Worm (Caenorhabditis elegans): ENCODE measurements around the gene ins-13.

Gene ins-13

ce11 chrII:5555522-5555921 lies 10.9 kb upstream of the ins-13 start:
- TF ChIP-seq med-1 (GFP tag; optimal IDR thresholded peaks at IDR 0.05; ENCODE audit: insufficient read depth) (no peak), tab-1 (GFP tag; IDR thresholded peaks at IDR 0.05) (no peak), cog-1 (tag; optimal IDR thresholded peaks at IDR 0.05) (no peak)

- TF ChIP-seq T22C8.4 (GFP tag; IDR thresholded peaks at IDR 0.05) (no peak), cog-1 (tag; optimal IDR thresholded peaks at IDR 0.05) (no peak), ztf-29 (GFP tag; IDR thresholded peaks at IDR 0.05) (no peak), klf-2 (GFP tag; conservative IDR thresholded peaks at IDR 0.05) (no peak), flt-1 (GFP tag; IDR thresholded peaks at IDR 0.05) (no peak), tab-1 (GFP tag; IDR thresholded peaks at IDR 0.05) (no peak)
These were observed 10.1 kb upstream of the ins-13 start for ce11 chrII:5554788-5555187.

- TF ChIP-seq med-1 (GFP tag; optimal IDR thresholded peaks at IDR 0.05; ENCODE audit: insufficient read depth) (no peak), flt-1 (GFP tag; IDR thresholded peaks at IDR 0.05) (no peak), T22C8.4 (GFP tag; IDR thresholded peaks at IDR 0.05) (no peak), cog-1 (tag; optimal IDR thresholded peaks at IDR 0.05) (no peak), tab-1 (GFP tag; IDR thresholded peaks at IDR 0.05) (no peak), ref-1 (GFP tag; conservative IDR thresholded peaks at IDR 0.05) (no peak), ztf-29 (GFP tag; IDR thresholded peaks at IDR 0.05) (no peak), ztf-23 (GFP tag; IDR thresholded peaks at IDR 0.05) (no peak), klf-2 (GFP tag; conservative IDR thresholded peaks at IDR 0.05) (no peak)
These were observed 9.7 kb upstream of the ins-13 start, which contains the start of gene ins-12 for ce11 chrII:5554317-5554716. TSS of gene ins-12 (plus strand) at chrII:5554617.

ce11 chrII:5553531-5553930 lies 8.9 kb upstream of the ins-13 start:
- TF ChIP-seq T22C8.4 (GFP tag; IDR thresholded peaks at IDR 0.05) (no peak), klf-2 (GFP tag; conservative IDR thresholded peaks at IDR 0.05) (no peak), flt-1 (GFP tag; IDR thresholded peaks at IDR 0.05) (no peak), cog-1 (tag; optimal IDR thresholded peaks at IDR 0.05) (no peak), tab-1 (GFP tag; IDR thresholded peaks at IDR 0.05) (no peak), med-1 (GFP tag; optimal IDR thresholded peaks at IDR 0.05; ENCODE audit: insufficient read depth) (no peak), ztf-29 (GFP tag; IDR thresholded peaks at IDR 0.05) (no peak), ztf-23 (GFP tag; IDR thresholded peaks at IDR 0.05) (no peak), ref-1 (GFP tag; conservative IDR thresholded peaks at IDR 0.05) (no peak)

ce11 chrII:5551517-5551916 lies 6.9 kb upstream of the ins-13 start, which contains the start of gene C17C3.5:
TSS of gene C17C3.5 (plus strand) at chrII:5551817.
- no peak for TF ChIP-seq med-1 (GFP tag; optimal IDR thresholded peaks at IDR 0.05; ENCODE audit: insufficient read depth)
- no peak for TF ChIP-seq tab-1 (GFP tag; IDR thresholded peaks at IDR 0.05)
- TF ChIP-seq klf-2 (GFP tag; conservative IDR thresholded peaks at IDR 0.05), result no peak
- no peak for TF ChIP-seq ref-1 (GFP tag; conservative IDR thresholded peaks at IDR 0.05)
- TF ChIP-seq ztf-29 (GFP tag; IDR thresholded peaks at IDR 0.05), result no peak
- TF ChIP-seq T22C8.4 (GFP tag; IDR thresholded peaks at IDR 0.05), result no peak
- no peak for TF ChIP-seq ztf-23 (GFP tag; IDR thresholded peaks at IDR 0.05)
- no peak for TF ChIP-seq flt-1 (GFP tag; IDR thresholded peaks at IDR 0.05)
- no peak for TF ChIP-seq cog-1 (tag; optimal IDR thresholded peaks at IDR 0.05)

ce11 chrII:5549746-5550145 lies 5.1 kb upstream of the ins-13 start, which contains the start of gene C17C3.6:
TSS of gene C17C3.6 (plus strand) at chrII:5550046.
- TF ChIP-seq tab-1 (GFP tag; IDR thresholded peaks at IDR 0.05), result no peak
- TF ChIP-seq cog-1 (tag; optimal IDR thresholded peaks at IDR 0.05), result no peak
- TF ChIP-seq ztf-23 (GFP tag; IDR thresholded peaks at IDR 0.05), result no peak
- no peak for TF ChIP-seq ztf-29 (GFP tag; IDR thresholded peaks at IDR 0.05)
- no peak for TF ChIP-seq ref-1 (GFP tag; conservative IDR thresholded peaks at IDR 0.05)
- TF ChIP-seq T22C8.4 (GFP tag; IDR thresholded peaks at IDR 0.05), result no peak
- no peak for TF ChIP-seq flt-1 (GFP tag; IDR thresholded peaks at IDR 0.05)
- TF ChIP-seq med-1 (GFP tag; optimal IDR thresholded peaks at IDR 0.05; ENCODE audit: insufficient read depth), result no peak
- no peak for TF ChIP-seq klf-2 (GFP tag; conservative IDR thresholded peaks at IDR 0.05)

ce11 chrII:5547442-5547894 lies 2.8 kb upstream of the ins-13 start, which contains the start of gene acdh-2:
TSS of gene acdh-2 (minus strand) at chrII:5547492.
- TF ChIP-seq med-1 (GFP tag; optimal IDR thresholded peaks at IDR 0.05; ENCODE audit: insufficient read depth) (no peak), klf-2 (GFP tag; conservative IDR thresholded peaks at IDR 0.05) (no peak), ztf-29 (GFP tag; IDR thresholded peaks at IDR 0.05) (no peak), cog-1 (tag; optimal IDR thresholded peaks at IDR 0.05) (no peak), ref-1 (GFP tag; conservative IDR thresholded peaks at IDR 0.05) (no peak), flt-1 (GFP tag; IDR thresholded peaks at IDR 0.05) (no peak), ztf-23 (GFP tag; IDR thresholded peaks at IDR 0.05) (no peak), tab-1 (GFP tag; IDR thresholded peaks at IDR 0.05) (no peak), T22C8.4 (GFP tag; IDR thresholded peaks at IDR 0.05) (no peak)

- TF ChIP-seq flt-1 (GFP tag; IDR thresholded peaks at IDR 0.05), result no peak
- TF ChIP-seq klf-2 (GFP tag; conservative IDR thresholded peaks at IDR 0.05), result no peak
- TF ChIP-seq med-1 (GFP tag; optimal IDR thresholded peaks at IDR 0.05; ENCODE audit: insufficient read depth), result no peak
- TF ChIP-seq ref-1 (GFP tag; conservative IDR thresholded peaks at IDR 0.05), result no peak
- TF ChIP-seq T22C8.4 (GFP tag; IDR thresholded peaks at IDR 0.05), result no peak
- no peak for TF ChIP-seq tab-1 (GFP tag; IDR thresholded peaks at IDR 0.05)
- no peak for TF ChIP-seq cog-1 (tag; optimal IDR thresholded peaks at IDR 0.05)
- no peak for TF ChIP-seq ztf-29 (GFP tag; IDR thresholded peaks at IDR 0.05)
- no peak for TF ChIP-seq ztf-23 (GFP tag; IDR thresholded peaks at IDR 0.05)
These were observed 534 bp downstream of the ins-13 start for ce11 chrII:5544145-5544515.

- TF ChIP-seq ref-1 (GFP tag; conservative IDR thresholded peaks at IDR 0.05) (peak; percentile 53; the same call in 1 of the 2 replicates), med-1 (GFP tag; optimal IDR thresholded peaks at IDR 0.05; ENCODE audit: insufficient read depth) (peak; percentile 60), klf-2 (GFP tag; conservative IDR thresholded peaks at IDR 0.05) (no peak; the same call in none of the 2 replicates), flt-1 (GFP tag; IDR thresholded peaks at IDR 0.05) (peak; percentile 93), T22C8.4 (GFP tag; IDR thresholded peaks at IDR 0.05) (peak; percentile 64), ztf-29 (GFP tag; IDR thresholded peaks at IDR 0.05) (0 out of 2 replicates have a peak, but pooled peaks have one; percentile 40), tab-1 (GFP tag; IDR thresholded peaks at IDR 0.05) (peak; percentile 82), ztf-23 (GFP tag; IDR thresholded peaks at IDR 0.05) (peak; percentile 84), cog-1 (tag; optimal IDR thresholded peaks at IDR 0.05) (peak; percentile 95)
These were observed 1.1 kb downstream of the ins-13 start for ce11 chrII:5543476-5544144.

Measured in whole organism, midembryonic.